Fruit fly (Drosophila melanogaster): ENCODE results near the gene Wnt4.

Gene Wnt4

DNA sequence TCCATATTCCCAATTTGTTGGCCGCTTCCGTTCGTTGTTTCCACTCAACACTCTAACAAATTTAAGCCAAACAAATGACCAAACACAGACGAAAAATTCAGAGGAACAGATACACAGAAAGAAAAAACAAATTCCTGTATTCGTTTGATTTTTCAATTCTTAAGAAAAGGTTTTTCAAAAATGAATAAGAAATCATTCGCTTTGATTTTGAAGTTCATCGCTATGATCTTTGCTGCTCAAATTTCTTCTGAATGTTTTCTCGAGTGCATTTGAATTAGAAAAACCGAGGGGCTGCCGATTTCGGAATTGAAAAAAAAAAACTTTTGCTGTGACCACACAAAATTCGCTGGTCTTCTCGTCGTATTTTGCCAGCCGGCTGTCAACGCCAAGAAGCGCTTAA is 11.0 kb downstream of the Wnt4 start (continued):
- TF ChIP-seq lola (GFP tag; optimal IDR thresholded peaks at IDR 0.05) (peak in 1 of 3 experiments; percentile 7), ken (GFP tag; IDR thresholded peaks at IDR 0.05) (no peak), Hand (GFP tag; optimal IDR thresholded peaks at IDR 0.05) (no peak), pnt (GFP tag; optimal IDR thresholded peaks at IDR 0.05) (no peak), dimm (GFP tag; IDR thresholded peaks at IDR 0.05) (no peak), sob (GFP tag; IDR thresholded peaks at IDR 0.05) (no peak), slbo (GFP tag; IDR thresholded peaks at IDR 0.05) (peak; percentile 14; the same call in 1 of the 2 replicates), CG13424 (tag; optimal IDR thresholded peaks at IDR 0.05) (peak; percentile 29), Spps (tag; optimal IDR thresholded peaks at IDR 0.05) (no peak), CG9215 (GFP tag; IDR thresholded peaks at IDR 0.05) (peak; percentile 34; the same call in 1 of the 2 replicates), ara (GFP tag; IDR thresholded peaks at IDR 0.05) (peak; percentile 51; the same call in 1 of the 2 replicates), zen2 (GFP tag; IDR thresholded peaks at IDR 0.05; ENCODE audit: partially characterized antibody) (no peak), BEAF-32 (GFP tag; optimal IDR thresholded peaks at IDR 0.05) (no peak), CG8924 (tag; optimal IDR thresholded peaks at IDR 0.05) (peak; percentile 9), dpn (GFP tag; optimal IDR thresholded peaks at IDR 0.05) (peak; percentile 16 to 35), Xbp1 (GFP tag; optimal IDR thresholded peaks at IDR 0.05) (peak; percentile 47), so (GFP tag; IDR thresholded peaks at IDR 0.05) (peak; percentile 60; the same call in 1 of the 3 replicates), CG18262 (tag; optimal IDR thresholded peaks at IDR 0.05) (peak; percentile 49), CG7987 (GFP tag; optimal IDR thresholded peaks at IDR 0.05) (no peak), Sox100B (GFP tag; optimal IDR thresholded peaks at IDR 0.05) (peak; percentile 36), sug (tag; optimal IDR thresholded peaks at IDR 0.05) (no peak), CG11696 (GFP tag; IDR thresholded peaks at IDR 0.05) (peak; percentile 34; the same call in 1 of the 2 replicates), gcm (GFP tag; optimal IDR thresholded peaks at IDR 0.05) (peak; percentile 7), slp2 (GFP tag; optimal IDR thresholded peaks at IDR 0.05) (peak; percentile 39), Mes4 (GFP tag; optimal IDR thresholded peaks at IDR 0.05) (no peak), Trl (optimal IDR thresholded peaks at IDR 0.05) (no peak), Trl (GFP tag; optimal IDR thresholded peaks at IDR 0.05) (peak; percentile 16), Fer3 (tag; optimal IDR thresholded peaks at IDR 0.05) (peak; percentile 29), Lim3 (GFP tag; IDR thresholded peaks at IDR 0.05) (no peak), CG42726 (GFP tag; IDR thresholded peaks at IDR 0.05; ENCODE audit: partially characterized antibody) (no peak), trem (tag; optimal IDR thresholded peaks at IDR 0.05) (no peak), MESR4 (GFP tag; optimal IDR thresholded peaks at IDR 0.05) (no peak), lilli (GFP tag; optimal IDR thresholded peaks at IDR 0.05) (peak; percentile 19), CG1529 (GFP tag; optimal IDR thresholded peaks at IDR 0.05) (no peak), grau (tag; optimal IDR thresholded peaks at IDR 0.05) (peak; percentile 21), Ptx1 (GFP tag; IDR thresholded peaks at IDR 0.05) (no peak), zfh2 (GFP tag; optimal IDR thresholded peaks at IDR 0.05) (no peak), nmo (GFP tag; optimal IDR thresholded peaks at IDR 0.05) (peak; percentile 3), eve (GFP tag; optimal IDR thresholded peaks at IDR 0.05) (peak in 1 of 2 experiments; percentile 43), CG12942 (GFP tag; optimal IDR thresholded peaks at IDR 0.05) (peak; percentile 17), CG7786 (GFP tag; optimal IDR thresholded peaks at IDR 0.05) (peak; percentile 18), Jarid2 (GFP tag; optimal IDR thresholded peaks at IDR 0.05) (no peak), Hr51 (GFP tag; optimal IDR thresholded peaks at IDR 0.05) (peak in 1 of 2 experiments; percentile 31), E2f1 (GFP tag; IDR thresholded peaks at IDR 0.05) (peak; percentile 37), pita (GFP tag; optimal IDR thresholded peaks at IDR 0.05) (no peak), CG4328 (GFP tag; optimal IDR thresholded peaks at IDR 0.05) (no peak), CG10267 (tag; optimal IDR thresholded peaks at IDR 0.05) (peak; percentile 48), HLH4C (GFP tag; IDR thresholded peaks at IDR 0.05; ENCODE audit: partially characterized antibody) (no peak), CG17361 (GFP tag; IDR thresholded peaks at IDR 0.05) (peak; percentile 45; the same call in 2 of the 3 replicates), MTF-1 (GFP tag; optimal IDR thresholded peaks at IDR 0.05; ENCODE audit: borderline replicate concordance) (no peak)

Measured in whole organism, embryonic.